Worm (Caenorhabditis elegans) whole organism, early embryonic: Measurements from ENCODE around the gene rpap-3.

Source experiments
- B0310.2 ChIP-seq: sonication (generic microtip); optimal IDR thresholded peaks from 2 replicates; lab custom pipeline; 2016; ENCODE audit warnings: mild to moderate bottlenecking, missing genetic modification characterization, missing compliant biosample characterization
- F13C5.2 ChIP-seq: sonication (generic microtip); optimal IDR thresholded peaks from 2 replicates; lab custom pipeline; 2017; ENCODE audit warnings: mild to moderate bottlenecking, missing genetic modification characterization, inconsistent platforms, missing compliant biosample characterization
- aly-1 ChIP-seq: sonication (generic microtip); optimal IDR thresholded peaks from 2 replicates; lab custom pipeline; 2016; ENCODE audit warnings: missing genetic modification characterization, missing compliant biosample characterization
- ama-1 ChIP-seq: fragments of 150-350 bp; optimal IDR thresholded peaks from 2 replicates; lab custom pipeline; 2014
- ceh-13 ChIP-seq: fragments of 200-800 bp; sonication (Bioruptor generic); optimal IDR thresholded peaks from 2 replicates; lab custom pipeline; 2018; ENCODE audit warnings: mild to moderate bottlenecking, missing genetic modification characterization, missing compliant biosample characterization
- ceh-36 ChIP-seq: sonication (generic microtip); optimal IDR thresholded peaks from 2 replicates; lab custom pipeline; 2016; ENCODE audit warnings: missing genetic modification characterization, inconsistent platforms, missing compliant biosample characterization
- ets-7 ChIP-seq: sonication (generic microtip); optimal IDR thresholded peaks from 2 replicates; lab custom pipeline; 2016; ENCODE audit warnings: missing genotype, missing genetic modification characterization, missing compliant biosample characterization
- hmbx-1 ChIP-seq: sonication (generic microtip); optimal IDR thresholded peaks from 2 replicates; lab custom pipeline; 2016; ENCODE audit warnings: mild to moderate bottlenecking, missing genetic modification characterization, missing compliant biosample characterization
- hnd-1 ChIP-seq: sonication (generic microtip); optimal IDR thresholded peaks from 2 replicates; lab custom pipeline; 2016; ENCODE audit warnings: missing genetic modification characterization, missing compliant biosample characterization
- pes-1 ChIP-seq: fragments of 200-800 bp; sonication (Bioruptor generic); IDR thresholded peaks from 2 replicates; pipeline ENCODE4 v1.3.6; 2022; ENCODE audit warnings: missing genetic modification reagents, missing genetic modification characterization, missing compliant biosample characterization
- scrt-1 ChIP-seq: fragments of 200-800 bp; sonication (Bioruptor generic); IDR thresholded peaks from 2 replicates; pipeline ENCODE4 v1.3.6; 2022; ENCODE audit warnings: missing genetic modification characterization, missing compliant biosample characterization
- sea-1 ChIP-seq: fragments of 200-800 bp; sonication (Bioruptor generic); conservative IDR thresholded peaks from 2 replicates; pipeline ENCODE4 v1.3.6; 2022; ENCODE audit warnings: missing genetic modification characterization, missing compliant biosample characterization
- tbx-37 ChIP-seq: fragments of 200-800 bp; sonication (Bioruptor generic); conservative IDR thresholded peaks from 2 replicates; pipeline ENCODE4 v1.3.6; 2022; ENCODE audit warnings: missing genetic modification reagents, missing genetic modification characterization, missing compliant biosample characterization
- tra-4 ChIP-seq: sonication (generic microtip); optimal IDR thresholded peaks from 2 replicates; lab custom pipeline; 2017; ENCODE audit warnings: missing genetic modification characterization, missing compliant biosample characterization

Gene rpap-3

ce11 chrIV:7775725-7776124, 3.0 kb downstream of the rpap-3 start, which contains the start of gene swd-2.1:
TSS of gene swd-2.1 (plus strand) at chrIV:7776025.
- TF ChIP-seq B0310.2 (tag; lab: Kevin White, UChicago): no peak
- no peak for TF ChIP-seq sea-1 (GFP tag; lab: Robert Waterston, UW)

- TF ChIP-seq tbx-37 (GFP tag; lab: Robert Waterston, UW): no peak
- TF ChIP-seq F13C5.2 (tag; lab: Kevin White, UChicago): no peak
- no peak for TF ChIP-seq scrt-1 (GFP tag; lab: Robert Waterston, UW)
- TF ChIP-seq B0310.2 (tag; lab: Kevin White, UChicago): no peak
Measured at ce11 chrIV:7774206-7774605, 4.6 kb downstream of the rpap-3 start, which contains the start of the genes hcf-1 and swd-2.2. TSS of gene hcf-1 (minus strand) at chrIV:7774275. TSS of gene swd-2.2 (plus strand) at chrIV:7774411.

- TF ChIP-seq hnd-1 (no peak), ama-1 (no peak), aly-1 (no peak), ceh-36 (tag; lab: Kevin White, UChicago) (no peak), B0310.2 (tag; lab: Kevin White, UChicago) (no peak), tra-4 (tag; lab: Kevin White, UChicago) (no peak)
Measured at ce11 chrIV:7770162-7770561, 8.6 kb downstream of the rpap-3 start, which contains the start of gene rdl-1. TSS of gene rdl-1 (minus strand) at chrIV:7770262.

ce11 chrIV:7764319-7764718, 14.4 kb downstream of the rpap-3 start:
- TF ChIP-seq sea-1 (GFP tag; lab: Robert Waterston, UW): no peak
- TF ChIP-seq ets-7 (tag; lab: Kevin White, UChicago): no peak
- TF ChIP-seq pes-1 (GFP tag; lab: Robert Waterston, UW): no peak

ce11 chrIV:7763748-7764147, 15.0 kb downstream of the rpap-3 start, which contains the start of the genes C46A5.6 and C46A5.1:
TSS of gene C46A5.6 (minus strand) at chrIV:7763848.
TSS of gene C46A5.1 (plus strand) at chrIV:7763931.
- TF ChIP-seq aly-1: no peak
- TF ChIP-seq scrt-1 (GFP tag; lab: Robert Waterston, UW): no peak
- TF ChIP-seq pes-1 (GFP tag; lab: Robert Waterston, UW): no peak
- no peak for TF ChIP-seq sea-1 (GFP tag; lab: Robert Waterston, UW)
- TF ChIP-seq B0310.2 (tag; lab: Kevin White, UChicago): no peak
- no peak for TF ChIP-seq ets-7 (tag; lab: Kevin White, UChicago)

- TF ChIP-seq scrt-1 (GFP tag; lab: Robert Waterston, UW): no peak
- no peak for TF ChIP-seq B0310.2 (tag; lab: Kevin White, UChicago)
- TF ChIP-seq ceh-13 (GFP tag; lab: Kevin White, UChicago): no peak
- no peak for TF ChIP-seq tbx-37 (GFP tag; lab: Robert Waterston, UW)
- TF ChIP-seq ets-7 (tag; lab: Kevin White, UChicago): no peak
- no peak for TF ChIP-seq F13C5.2 (tag; lab: Kevin White, UChicago)
- no peak for TF ChIP-seq ama-1
- no peak for TF ChIP-seq pes-1 (GFP tag; lab: Robert Waterston, UW)
- TF ChIP-seq aly-1: no peak
- TF ChIP-seq hmbx-1 (tag; lab: Kevin White, UChicago): no peak
- no peak for TF ChIP-seq ceh-36 (tag; lab: Kevin White, UChicago)
Measured at ce11 chrIV:7760117-7760516, 18.6 kb downstream of the rpap-3 start, which contains the start of gene del-7. TSS of gene del-7 (plus strand) at chrIV:7760417.

- no peak for TF ChIP-seq sea-1 (GFP tag; lab: Robert Waterston, UW)
Measured at ce11 chrIV:7759527-7759926, 19.2 kb downstream of the rpap-3 start, which contains the start of gene dsb-3. TSS of gene dsb-3 (minus strand) at chrIV:7759627.

ce11 chrIV:7757245-7757644, 21.5 kb downstream of the rpap-3 start, which contains the start of gene C46A5.4:
TSS of gene C46A5.4 (minus strand) at chrIV:7757345.
- TF ChIP-seq ceh-36 (tag; lab: Kevin White, UChicago): no peak
- TF ChIP-seq hnd-1: no peak
- TF ChIP-seq F13C5.2 (tag; lab: Kevin White, UChicago): no peak
- no peak for TF ChIP-seq pes-1 (GFP tag; lab: Robert Waterston, UW)
- no peak for TF ChIP-seq aly-1
- TF ChIP-seq B0310.2 (tag; lab: Kevin White, UChicago): no peak

- TF ChIP-seq B0310.2 (tag; lab: Kevin White, UChicago): no peak
- TF ChIP-seq ets-7 (tag; lab: Kevin White, UChicago): no peak
- TF ChIP-seq sea-1 (GFP tag; lab: Robert Waterston, UW): no peak
Measured at ce11 chrIV:7754114-7754513, 24.7 kb downstream of the rpap-3 start.

ce11 chrIV:7753108-7753507, 25.7 kb downstream of the rpap-3 start, which contains the start of gene col-14:
TSS of gene col-14 (plus strand) at chrIV:7753408.
- no peak for TF ChIP-seq ceh-36 (tag; lab: Kevin White, UChicago)
- no peak for TF ChIP-seq ets-7 (tag; lab: Kevin White, UChicago)
- no peak for TF ChIP-seq hmbx-1 (tag; lab: Kevin White, UChicago)
- no peak for TF ChIP-seq tbx-37 (GFP tag; lab: Robert Waterston, UW)
